Worm (Caenorhabditis elegans) whole organism, midembryonic: ENCODE results near the gene clec-127.

Experiments
- T22C8.4 ChIP-seq: fragments of 200-800 bp; sonication (Bioruptor generic); IDR thresholded peaks from 2 replicates; pipeline ENCODE4 v1.3.6; 2022; ENCODE audit warnings: missing genetic modification characterization, missing compliant biosample characterization
- cog-1 ChIP-seq: sonication (generic microtip); optimal IDR thresholded peaks from 2 replicates; lab custom pipeline; 2016; ENCODE audit warnings: missing genetic modification characterization, missing compliant biosample characterization
- flt-1 ChIP-seq: fragments of 200-800 bp; sonication (Bioruptor generic); IDR thresholded peaks from 2 replicates; pipeline ENCODE4 v1.3.6; 2022; ENCODE audit warnings: missing genetic modification characterization, missing compliant biosample characterization
- klf-2 ChIP-seq: fragments of 200-800 bp; sonication (Bioruptor generic); conservative IDR thresholded peaks from 2 replicates; pipeline ENCODE4 v1.3.6; 2022; ENCODE audit warnings: missing genetic modification reagents, missing genetic modification characterization, missing compliant biosample characterization
- med-1 ChIP-seq: sonication (generic microtip); optimal IDR thresholded peaks from 2 replicates; lab custom pipeline; 2017; ENCODE audit warnings: missing genetic modification characterization, mild to moderate bottlenecking, missing compliant biosample characterization, antibody characterized with exemption, missing genetic modification reagents; ENCODE audit not compliant: insufficient read depth
- ref-1 ChIP-seq: fragments of 200-800 bp; sonication (Bioruptor generic); conservative IDR thresholded peaks from 2 replicates; pipeline ENCODE4 v1.3.6; 2022; ENCODE audit warnings: missing genetic modification reagents, missing genetic modification characterization, missing compliant biosample characterization
- tab-1 ChIP-seq: fragments of 200-800 bp; sonication (Bioruptor generic); IDR thresholded peaks from 2 replicates; pipeline ENCODE4 v1.3.6; 2022; ENCODE audit warnings: missing genetic modification characterization, missing compliant biosample characterization
- ztf-23 ChIP-seq: fragments of 200-800 bp; sonication (Bioruptor generic); IDR thresholded peaks from 2 replicates; pipeline ENCODE4 v1.3.6; 2022; ENCODE audit warnings: missing genetic modification reagents, missing genetic modification characterization, missing compliant biosample characterization
- ztf-29 ChIP-seq: fragments of 200-800 bp; sonication (Bioruptor generic); IDR thresholded peaks from 2 replicates; pipeline ENCODE4 v1.3.6; 2022; ENCODE audit warnings: missing genetic modification reagents, missing genetic modification characterization, missing compliant biosample characterization

The clec-127 gene

ce11 chrII:3569118-3569517, at the start of gene clec-127:
TSS of gene clec-127 (minus strand) at chrII:3569218.
- TF ChIP-seq ztf-29 (GFP tag; lab: Robert Waterston, UW) (no peak), med-1 (GFP tag; lab: Kevin White, UChicago) (no peak)

ce11 chrII:3617512-3617911, 48.5 kb upstream of the clec-127 start, which contains the start of gene F40E12.1:
TSS of gene F40E12.1 (plus strand) at chrII:3617812.
- TF ChIP-seq klf-2 (GFP tag; lab: Robert Waterston, UW) (no peak), ztf-29 (GFP tag; lab: Robert Waterston, UW) (no peak), T22C8.4 (GFP tag; lab: Robert Waterston, UW) (no peak), ztf-23 (GFP tag; lab: Robert Waterston, UW) (no peak), cog-1 (no peak), med-1 (GFP tag; lab: Kevin White, UChicago) (no peak), tab-1 (GFP tag; lab: Robert Waterston, UW) (no peak), ref-1 (GFP tag; lab: Robert Waterston, UW) (no peak), flt-1 (GFP tag; lab: Robert Waterston, UW) (no peak)

ce11 chrII:3616615-3617014, 47.6 kb upstream of the clec-127 start:
- TF ChIP-seq cog-1, result no peak
- TF ChIP-seq tab-1 (GFP tag; lab: Robert Waterston, UW), result no peak
- no peak for TF ChIP-seq ref-1 (GFP tag; lab: Robert Waterston, UW)
- no peak for TF ChIP-seq T22C8.4 (GFP tag; lab: Robert Waterston, UW)
- TF ChIP-seq flt-1 (GFP tag; lab: Robert Waterston, UW), result no peak
- no peak for TF ChIP-seq med-1 (GFP tag; lab: Kevin White, UChicago)
- no peak for TF ChIP-seq ztf-29 (GFP tag; lab: Robert Waterston, UW)
- TF ChIP-seq ztf-23 (GFP tag; lab: Robert Waterston, UW), result no peak
- TF ChIP-seq klf-2 (GFP tag; lab: Robert Waterston, UW), result no peak

- TF ChIP-seq flt-1 (GFP tag; lab: Robert Waterston, UW) (no peak), klf-2 (GFP tag; lab: Robert Waterston, UW) (no peak), tab-1 (GFP tag; lab: Robert Waterston, UW) (no peak), cog-1 (no peak), ztf-29 (GFP tag; lab: Robert Waterston, UW) (no peak), med-1 (GFP tag; lab: Kevin White, UChicago) (no peak), ref-1 (GFP tag; lab: Robert Waterston, UW) (no peak), T22C8.4 (GFP tag; lab: Robert Waterston, UW) (no peak), ztf-23 (GFP tag; lab: Robert Waterston, UW) (no peak)
These were observed 40.7 kb upstream of the clec-127 start, which contains the start of gene Y49F6A.5 for ce11 chrII:3609764-3610163. TSS of gene Y49F6A.5 (minus strand) at chrII:3609864.

DNA sequence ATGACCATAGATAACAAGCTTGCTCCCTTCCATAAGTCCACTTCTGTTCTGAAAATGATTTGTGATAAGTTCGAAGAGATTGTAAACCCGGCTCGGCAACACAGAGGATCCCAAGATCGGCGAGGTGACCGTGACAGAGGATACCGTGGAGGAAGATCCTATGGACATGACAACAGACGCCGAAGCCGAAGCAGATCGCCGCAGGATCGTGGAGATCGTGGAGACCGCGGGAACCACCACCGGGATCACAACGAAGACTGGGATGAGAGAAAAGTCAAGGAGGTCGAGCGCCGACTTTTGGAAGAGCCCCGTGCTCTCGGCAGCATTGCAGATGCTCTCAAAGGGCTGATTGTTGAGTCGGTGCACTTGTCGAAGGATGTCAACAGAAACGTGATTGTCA, 35.6 kb upstream of the clec-127 start:
- TF ChIP-seq ref-1 (GFP tag; lab: Robert Waterston, UW) (no peak), ztf-23 (GFP tag; lab: Robert Waterston, UW) (no peak), med-1 (GFP tag; lab: Kevin White, UChicago) (no peak), flt-1 (GFP tag; lab: Robert Waterston, UW) (no peak), klf-2 (GFP tag; lab: Robert Waterston, UW) (no peak), tab-1 (GFP tag; lab: Robert Waterston, UW) (no peak), cog-1 (no peak), T22C8.4 (GFP tag; lab: Robert Waterston, UW) (no peak), ztf-29 (GFP tag; lab: Robert Waterston, UW) (no peak)

DNA sequence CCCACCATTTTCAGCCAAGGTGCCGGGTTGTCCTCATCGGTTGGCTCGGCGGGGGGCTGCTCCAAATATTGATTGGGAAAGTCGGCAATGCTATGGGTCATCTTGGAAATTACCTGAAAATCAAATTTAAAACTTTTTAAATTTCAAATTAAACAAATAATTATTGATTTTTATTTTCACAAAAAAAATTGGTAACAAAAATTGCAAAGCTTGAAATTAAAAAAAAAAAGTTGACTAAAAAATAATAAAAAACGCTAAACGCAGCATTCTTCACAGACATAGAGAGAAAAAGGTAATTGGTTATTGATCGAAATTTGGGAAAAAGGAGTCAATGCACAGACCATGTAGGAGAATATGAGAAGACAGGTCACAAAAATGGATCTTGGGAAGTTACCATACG, 29.7 kb upstream of the clec-127 start, which contains the start of gene Y49F6A.11:
Gene Y49F6A.11 (minus strand): TSS at position 101 of the 400 bp plus-strand sequence.
- TF ChIP-seq klf-2 (GFP tag; lab: Robert Waterston, UW) (no peak), ztf-29 (GFP tag; lab: Robert Waterston, UW) (no peak), ztf-23 (GFP tag; lab: Robert Waterston, UW) (no peak), tab-1 (GFP tag; lab: Robert Waterston, UW) (no peak), cog-1 (no peak), flt-1 (GFP tag; lab: Robert Waterston, UW) (no peak), ref-1 (GFP tag; lab: Robert Waterston, UW) (no peak), T22C8.4 (GFP tag; lab: Robert Waterston, UW) (no peak)

ce11 chrII:3595339-3595738, 26.3 kb upstream of the clec-127 start, which contains the start of gene Y49F6A.12:
TSS of gene Y49F6A.12 (plus strand) at chrII:3595639.
- TF ChIP-seq med-1 (GFP tag; lab: Kevin White, UChicago) (no peak), ztf-23 (GFP tag; lab: Robert Waterston, UW) (no peak), ref-1 (GFP tag; lab: Robert Waterston, UW) (no peak), T22C8.4 (GFP tag; lab: Robert Waterston, UW) (no peak), flt-1 (GFP tag; lab: Robert Waterston, UW) (no peak), tab-1 (GFP tag; lab: Robert Waterston, UW) (no peak), ztf-29 (GFP tag; lab: Robert Waterston, UW) (no peak), cog-1 (no peak), klf-2 (GFP tag; lab: Robert Waterston, UW) (no peak)

ce11 chrII:3583402-3583801, 14.4 kb upstream of the clec-127 start, which contains the start of gene srh-60:
TSS of gene srh-60 (plus strand) at chrII:3583702.
- TF ChIP-seq ztf-29 (GFP tag; lab: Robert Waterston, UW), result no peak
- TF ChIP-seq ztf-23 (GFP tag; lab: Robert Waterston, UW), result no peak
- no peak for TF ChIP-seq klf-2 (GFP tag; lab: Robert Waterston, UW)
- TF ChIP-seq T22C8.4 (GFP tag; lab: Robert Waterston, UW), result no peak
- no peak for TF ChIP-seq tab-1 (GFP tag; lab: Robert Waterston, UW)
- TF ChIP-seq ref-1 (GFP tag; lab: Robert Waterston, UW), result no peak
- no peak for TF ChIP-seq cog-1
- no peak for TF ChIP-seq med-1 (GFP tag; lab: Kevin White, UChicago)
- no peak for TF ChIP-seq flt-1 (GFP tag; lab: Robert Waterston, UW)

DNA sequence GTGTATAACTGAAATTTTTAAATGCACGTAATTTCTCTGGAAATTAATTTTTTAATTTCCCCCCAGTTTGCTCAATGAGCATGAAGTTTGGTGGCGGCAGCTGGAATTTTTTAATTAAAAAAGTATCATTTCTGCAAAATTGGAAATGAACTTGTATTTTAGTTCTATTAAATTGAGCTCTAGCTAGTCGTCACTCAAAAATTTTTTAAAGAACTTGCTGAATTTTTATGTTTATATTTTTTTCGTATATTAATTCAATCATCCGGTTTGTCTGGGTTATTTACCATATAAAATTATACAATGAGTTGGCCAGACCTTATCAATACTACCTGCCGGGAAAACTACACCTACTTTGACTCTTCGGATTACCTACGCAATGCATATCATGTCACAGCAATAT, 12.7 kb upstream of the clec-127 start, which contains the start of gene srh-59:
Gene srh-59 (plus strand): TSS at position 301 of the 400 bp plus-strand sequence.
- TF ChIP-seq ztf-29 (GFP tag; lab: Robert Waterston, UW) (no peak), flt-1 (GFP tag; lab: Robert Waterston, UW) (no peak), T22C8.4 (GFP tag; lab: Robert Waterston, UW) (no peak), cog-1 (no peak), ztf-23 (GFP tag; lab: Robert Waterston, UW) (no peak), ref-1 (GFP tag; lab: Robert Waterston, UW) (no peak), klf-2 (GFP tag; lab: Robert Waterston, UW) (no peak), med-1 (GFP tag; lab: Kevin White, UChicago) (no peak), tab-1 (GFP tag; lab: Robert Waterston, UW) (no peak)
